Worm (Caenorhabditis elegans) whole organism, early embryonic: ENCODE results near the gene R12H7.4.

Source experiments
- ama-1 ChIP-seq: fragments of 150-350 bp; optimal IDR thresholded peaks from 2 replicates; lab custom pipeline; 2014
- ets-7 ChIP-seq: sonication (generic microtip); optimal IDR thresholded peaks from 2 replicates; lab custom pipeline; 2016; ENCODE audit warnings: missing genotype, missing genetic modification characterization, missing compliant biosample characterization
- flt-1 ChIP-seq: fragments of 200-800 bp; sonication (Bioruptor generic); IDR thresholded peaks from 2 replicates; pipeline ENCODE4 v1.3.6; 2022; ENCODE audit warnings: missing genetic modification characterization, missing compliant biosample characterization
- pes-1 ChIP-seq: fragments of 200-800 bp; sonication (Bioruptor generic); IDR thresholded peaks from 2 replicates; pipeline ENCODE4 v1.3.6; 2022; ENCODE audit warnings: missing genetic modification reagents, missing genetic modification characterization, missing compliant biosample characterization
- scrt-1 ChIP-seq: fragments of 200-800 bp; sonication (Bioruptor generic); IDR thresholded peaks from 2 replicates; pipeline ENCODE4 v1.3.6; 2022; ENCODE audit warnings: missing genetic modification characterization, missing compliant biosample characterization
- tbx-11 ChIP-seq: fragments of 200-800 bp; sonication (Bioruptor generic); IDR thresholded peaks from 2 replicates; pipeline ENCODE4 v1.3.6; 2022; ENCODE audit warnings: missing genetic modification characterization, missing compliant biosample characterization
- tbx-37 ChIP-seq: fragments of 200-800 bp; sonication (Bioruptor generic); conservative IDR thresholded peaks from 2 replicates; pipeline ENCODE4 v1.3.6; 2022; ENCODE audit warnings: missing genetic modification reagents, missing genetic modification characterization, missing compliant biosample characterization
- tra-4 ChIP-seq: sonication (generic microtip); optimal IDR thresholded peaks from 2 replicates; lab custom pipeline; 2017; ENCODE audit warnings: missing genetic modification characterization, missing compliant biosample characterization

- TF ChIP-seq ets-7 (tag; lab: Kevin White, UChicago) (no peak), flt-1 (GFP tag; lab: Robert Waterston, UW) (no peak), tbx-37 (GFP tag; lab: Robert Waterston, UW) (no peak), tbx-11 (no peak), tra-4 (tag; lab: Kevin White, UChicago) (no peak), scrt-1 (no peak), ama-1 (no peak), pes-1 (GFP tag; lab: Robert Waterston, UW) (no peak)
Measured at ce11 chrX:13182012-13182411, 34.9 kb upstream of the R12H7.4 start.
